Worm (Caenorhabditis elegans) whole organism, L3 larva: ENCODE data around the gene M01E10.3.

Experiments used
- ceh-82 ChIP-seq: fragments of 150-350 bp; optimal IDR thresholded peaks from 2 replicates; lab custom pipeline; 2014; ENCODE audit warnings: missing biosample characterization, missing genetic modification characterization
- jun-1 ChIP-seq: fragments of 150-350 bp; optimal IDR thresholded peaks from 2 replicates; lab custom pipeline; 2014; ENCODE audit warnings: missing biosample characterization, missing genetic modification reagents, missing genetic modification characterization
- unc-62 ChIP-seq: fragments of 150-350 bp; sonication (generic microtip); optimal IDR thresholded peaks from 4 replicates; lab custom pipeline; 2014; ENCODE audit warnings: missing biosample characterization, missing genetic modification reagents, missing genetic modification characterization
- zag-1 ChIP-seq: fragments of 150-350 bp; optimal IDR thresholded peaks from 2 replicates; lab custom pipeline; 2014; ENCODE audit warnings: missing biosample characterization, missing genetic modification characterization
- ztf-11 ChIP-seq: fragments of 150-350 bp; optimal IDR thresholded peaks from 2 replicates; lab custom pipeline; 2014; ENCODE audit warnings: missing biosample characterization, missing genetic modification characterization

DNA sequence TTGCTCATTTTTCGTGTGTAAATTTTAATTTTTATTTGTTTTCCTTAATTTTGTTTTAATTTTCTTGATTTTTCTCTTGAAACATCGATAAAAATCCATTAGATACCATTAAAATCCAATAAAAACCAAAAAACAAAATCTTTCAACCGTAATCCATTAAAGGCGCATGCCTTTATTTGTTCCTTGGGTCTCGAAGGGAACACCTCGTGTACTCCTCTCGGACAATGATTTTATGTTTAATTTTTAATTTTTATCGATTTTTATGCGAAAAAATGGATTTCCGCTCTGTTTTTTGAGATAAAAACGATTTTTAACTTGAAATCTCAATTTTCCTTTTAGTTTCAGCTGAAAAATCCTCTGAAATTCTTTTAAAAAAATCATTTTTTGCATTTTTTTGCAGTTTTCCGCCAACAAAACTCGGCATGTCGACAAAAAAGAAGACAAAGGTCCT, 47.9 kb upstream of the M01E10.3 start, which contains the start of gene ppk-2:
- no peak for TF ChIP-seq ztf-11
- no peak for TF ChIP-seq unc-62
- TF ChIP-seq zag-1 = no peak
- TF ChIP-seq ceh-82 (tag; lab: Kevin White, UChicago) = no peak
- TF ChIP-seq jun-1 (tag; lab: Kevin White, UChicago) = no peak
